Fruit fly (Drosophila melanogaster) whole organism: ENCODE data around the gene Eip75B.
A peak's percentile ranks its signal among the peaks of the same experiment; 100 is the strongest.

Experiments
- CG8478 ChIP-seq: fragments of >200 bp; optimal IDR thresholded peaks from 2 replicates; lab custom pipeline; 2018; ENCODE audit warnings: inconsistent platforms
- Dll ChIP-seq: fragments of >200 bp; optimal IDR thresholded peaks from 2 replicates; lab custom pipeline; 2017
- EcR ChIP-seq, 2 experiments: fragments of >200 bp; optimal IDR thresholded peaks; 2 replicates each; lab custom pipeline; 2017; ENCODE audit warnings: missing biosample characterization in 2 of 2, missing genetic modification characterization in 2 of 2, missing genetic modification reagents in 2 of 2
- pan ChIP-seq: fragments of >200 bp; optimal IDR thresholded peaks from 2 replicates; lab custom pipeline; 2017
- psq ChIP-seq: fragments of >200 bp; optimal IDR thresholded peaks from 2 replicates; lab custom pipeline; 2017
- usp ChIP-seq: fragments of >200 bp; optimal IDR thresholded peaks from 2 replicates; lab custom pipeline; 2017; ENCODE audit warnings: missing biosample characterization, missing genetic modification characterization, mixed read lengths

- peak; percentile 71 to 90 for TF ChIP-seq EcR (GFP tag; optimal IDR thresholded peaks at IDR 0.05; lab: Kevin White, UChicago)
- no peak for TF ChIP-seq usp (GFP tag; lab: Kevin White, UChicago)
- TF ChIP-seq psq = no peak
- TF ChIP-seq Dll (lab: Kevin White, UChicago) = peak; percentile 57
- TF ChIP-seq CG8478 (lab: Kevin White, UChicago) = no peak
- TF ChIP-seq pan (lab: Kevin White, UChicago) = no peak
These were observed 89.9 kb downstream of the Eip75B start for dm6 chr3L:17974466-17975068.
